Fruit fly (Drosophila melanogaster): ENCODE results near the gene Fancl.

DNA sequence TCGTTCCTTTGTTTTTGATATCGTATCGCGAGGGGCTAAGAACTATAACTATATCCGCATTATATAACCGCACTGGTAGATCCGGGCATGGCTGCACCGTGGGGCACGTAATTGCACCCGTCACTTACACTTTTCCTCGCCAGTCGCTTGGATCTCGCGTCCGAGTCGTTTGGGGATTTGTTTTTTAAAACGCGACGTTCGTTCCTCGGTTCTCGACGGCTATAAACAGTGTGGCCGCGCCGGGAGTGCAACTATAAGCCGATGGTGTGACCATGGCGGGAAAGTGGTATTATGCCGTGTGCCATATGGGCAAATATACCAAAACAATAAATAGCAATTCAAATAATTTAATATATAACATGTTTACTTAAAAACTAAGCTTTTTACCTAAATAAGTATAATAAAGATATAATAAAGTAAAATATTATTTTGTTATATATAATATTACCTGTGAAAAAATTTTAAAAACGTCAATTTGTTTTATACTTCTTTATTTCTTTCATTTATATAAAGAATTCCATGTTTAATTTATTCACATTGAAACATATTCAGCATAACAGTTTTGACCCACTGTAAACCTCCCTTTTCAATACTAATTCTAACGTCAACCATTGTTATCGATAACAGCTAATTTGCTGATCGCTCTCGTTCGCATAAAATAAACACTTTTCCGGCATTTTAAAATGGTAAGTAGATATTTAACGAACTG lies 9.9 kb downstream of the Fancl start, which contains the start of the genes Mical and CG3909:
- TF ChIP-seq CG8478 (optimal IDR thresholded peaks at IDR 0.05) = no peak
- TF ChIP-seq CTCF (optimal IDR thresholded peaks at IDR 0.05) = no peak

Measured in S2 (cell line).